Worm (Caenorhabditis elegans) whole organism, young adult: ENCODE data around the gene srd-21.
A peak's percentile ranks its signal among the peaks of the same experiment; 100 is the strongest.

ENCODE experiments used
- B0336.3 ChIP-seq: fragments of 200-800 bp; sonication (Bioruptor generic); IDR thresholded peaks from 2 replicates; pipeline ENCODE4 v1.3.6; 2022; ENCODE audit warnings: missing genetic modification characterization, missing compliant biosample characterization
- F10E7.11 ChIP-seq: sonication (generic microtip); optimal IDR thresholded peaks from 2 replicates; lab custom pipeline; 2017; ENCODE audit warnings: mild to moderate bottlenecking, missing genetic modification characterization, moderate library complexity, missing compliant biosample characterization
- K11D2.4 ChIP-seq: fragments of 200-800 bp; sonication (Bioruptor generic); IDR thresholded peaks from 2 replicates; pipeline ENCODE4 v1.3.6; 2022; ENCODE audit warnings: missing genetic modification reagents, missing genetic modification characterization, missing compliant biosample characterization
- Y53G8AR.9 ChIP-seq: fragments of 200-800 bp; sonication (Bioruptor generic); conservative IDR thresholded peaks from 2 replicates; pipeline ENCODE4 v1.3.6; 2022; ENCODE audit warnings: missing genetic modification reagents, missing genetic modification characterization, missing compliant biosample characterization
- Y56A3A.18 ChIP-seq: fragments of 200-800 bp; sonication (Bioruptor generic); IDR thresholded peaks from 2 replicates; pipeline ENCODE4 v1.3.6; 2022; ENCODE audit warnings: missing genetic modification reagents, missing genetic modification characterization, missing compliant biosample characterization
- Y67H2A.10 ChIP-seq: fragments of 200-800 bp; sonication (Bioruptor generic); conservative IDR thresholded peaks from 2 replicates; pipeline ENCODE4 v1.3.6; 2022; ENCODE audit warnings: missing genetic modification reagents, missing genetic modification characterization, missing compliant biosample characterization
- Y95B8A.8 ChIP-seq: fragments of 200-800 bp; sonication (Bioruptor generic); IDR thresholded peaks from 2 replicates; pipeline ENCODE4 v1.3.6; 2022; ENCODE audit warnings: missing genetic modification reagents, missing genetic modification characterization, missing compliant biosample characterization
- ZK185.1 ChIP-seq: sonication (generic microtip); optimal IDR thresholded peaks from 2 replicates; lab custom pipeline; 2016; ENCODE audit warnings: mild to moderate bottlenecking, missing genetic modification characterization, missing compliant biosample characterization; ENCODE audit not compliant: poor library complexity, severe bottlenecking
- ama-1 ChIP-seq, 3 experiments: fragments of 150-350 bp in 1 of 3; sonication (generic microtip) in 2 of 3; optimal IDR thresholded peaks; 2 replicates each; lab custom pipeline; 2014 to 2018; ENCODE audit warnings: missing biosample characterization in 2 of 3, missing genetic modification characterization in 2 of 3, missing genetic modification reagents in 2 of 3
- aptf-3 ChIP-seq: fragments of 200-800 bp; sonication (Bioruptor generic); IDR thresholded peaks from 2 replicates; pipeline ENCODE4 v1.3.6; 2022; ENCODE audit warnings: missing genetic modification characterization, missing compliant biosample characterization
- attf-3 ChIP-seq: fragments of 200-800 bp; sonication (Bioruptor generic); conservative IDR thresholded peaks from 2 replicates; pipeline ENCODE4 v1.3.6; 2022; ENCODE audit warnings: missing genetic modification reagents, missing genetic modification characterization, missing compliant biosample characterization
- attf-6 ChIP-seq: fragments of 200-800 bp; sonication (Bioruptor generic); IDR thresholded peaks from 2 replicates; pipeline ENCODE4 v1.3.6; 2022; ENCODE audit warnings: missing genetic modification reagents, missing genetic modification characterization, missing compliant biosample characterization
- cebp-1 ChIP-seq, 2 experiments: fragments of 200-800 bp in 1 of 2; sonication (Bioruptor generic) in 1 of 2; sonication (generic microtip) in 1 of 2; IDR thresholded peaks in 1 of 2; optimal IDR thresholded peaks in 1 of 2; 2 replicates each; pipeline versions ENCODE4 v1.3.6 to Lab custom; 2017 to 2022; ENCODE audit warnings: missing compliant biosample characterization in 2 of 2, missing genetic modification characterization in 2 of 2, mild to moderate bottlenecking in 1 of 2, missing genetic modification reagents in 1 of 2, moderate library complexity in 1 of 2
- cebp-2 ChIP-seq: fragments of 200-800 bp; sonication (Bioruptor generic); IDR thresholded peaks from 2 replicates; pipeline ENCODE4 v1.3.6; 2022; ENCODE audit warnings: missing genetic modification characterization, missing compliant biosample characterization
- ceh-58 ChIP-seq: fragments of 200-800 bp; sonication (Bioruptor generic); IDR thresholded peaks from 2 replicates; pipeline ENCODE4 v1.3.6; 2022; ENCODE audit warnings: missing genetic modification characterization, missing compliant biosample characterization
- efl-1 ChIP-seq: fragments of 150-350 bp; optimal IDR thresholded peaks from 2 replicates; lab custom pipeline; 2014; ENCODE audit warnings: missing biosample characterization, missing genetic modification reagents, missing genetic modification characterization
- egrh-3 ChIP-seq: fragments of 200-800 bp; sonication (Bioruptor generic); IDR thresholded peaks from 2 replicates; pipeline ENCODE4 v1.3.6; 2022; ENCODE audit warnings: missing genetic modification reagents, missing genetic modification characterization, missing compliant biosample characterization
- ekl-4 ChIP-seq: fragments of 200-800 bp; sonication (Bioruptor generic); IDR thresholded peaks from 2 replicates; pipeline ENCODE4 v1.3.6; 2022; ENCODE audit warnings: missing genetic modification reagents, missing genetic modification characterization, missing compliant biosample characterization
- fkh-3 ChIP-seq: sonication (generic microtip); optimal IDR thresholded peaks from 2 replicates; lab custom pipeline; 2016; ENCODE audit warnings: mild to moderate bottlenecking, missing genetic modification characterization, missing compliant biosample characterization
- gei-17 ChIP-seq: fragments of 200-800 bp; sonication (Bioruptor generic); optimal IDR thresholded peaks from 2 replicates; lab custom pipeline; 2018; ENCODE audit warnings: mild to moderate bottlenecking, missing genetic modification characterization, missing compliant biosample characterization
- hlh-12 ChIP-seq: sonication (generic microtip); optimal IDR thresholded peaks from 2 replicates; lab custom pipeline; 2016; ENCODE audit warnings: missing genetic modification characterization, missing compliant biosample characterization
- hmg-20 ChIP-seq: fragments of 200-800 bp; sonication (Bioruptor generic); IDR thresholded peaks from 2 replicates; pipeline ENCODE4 v1.3.6; 2022; ENCODE audit warnings: missing genetic modification reagents, missing genetic modification characterization, missing compliant biosample characterization
- let-526 ChIP-seq: fragments of 200-800 bp; sonication (Bioruptor generic); IDR thresholded peaks from 2 replicates; pipeline ENCODE4 v1.3.6; 2022; ENCODE audit warnings: missing genetic modification reagents, missing genetic modification characterization, missing compliant biosample characterization
- let-607 ChIP-seq, 2 experiments: fragments of 200-800 bp in 1 of 2; sonication (Bioruptor generic) in 1 of 2; sonication (generic microtip) in 1 of 2; optimal IDR thresholded peaks; 2 replicates each; lab custom pipeline; 2016 to 2018; ENCODE audit warnings: mild to moderate bottlenecking in 2 of 2, missing compliant biosample characterization in 2 of 2, missing genetic modification characterization in 2 of 2, moderate library complexity in 2 of 2, missing genotype in 1 of 2
- madf-6 ChIP-seq: fragments of 200-800 bp; sonication (Bioruptor generic); IDR thresholded peaks from 2 replicates; pipeline ENCODE4 v1.3.6; 2022; ENCODE audit warnings: missing genetic modification reagents, missing genetic modification characterization, missing compliant biosample characterization
- madf-8 ChIP-seq: fragments of 200-800 bp; sonication (Bioruptor generic); conservative IDR thresholded peaks from 2 replicates; pipeline ENCODE4 v1.3.6; 2022; ENCODE audit warnings: missing genetic modification reagents, missing genetic modification characterization, missing compliant biosample characterization
- mcd-1 ChIP-seq: fragments of 200-800 bp; sonication (Bioruptor generic); IDR thresholded peaks from 2 replicates; pipeline ENCODE4 v1.3.6; 2022; ENCODE audit warnings: missing genetic modification reagents, missing genetic modification characterization, missing compliant biosample characterization
- nhr-80 ChIP-seq: sonication (generic microtip); optimal IDR thresholded peaks from 2 replicates; lab custom pipeline; 2016; ENCODE audit warnings: missing genetic modification characterization, missing compliant biosample characterization
- pbrm-1 ChIP-seq: fragments of 200-800 bp; sonication (Bioruptor generic); IDR thresholded peaks from 2 replicates; pipeline ENCODE4 v1.3.6; 2022; ENCODE audit warnings: missing genetic modification reagents, missing genetic modification characterization, missing compliant biosample characterization
- repo-1 ChIP-seq: sonication (generic microtip); optimal IDR thresholded peaks from 2 replicates; lab custom pipeline; 2017; ENCODE audit warnings: mild to moderate bottlenecking, missing genetic modification characterization, missing compliant biosample characterization
- unc-130 ChIP-seq: sonication (generic microtip); optimal IDR thresholded peaks from 2 replicates; lab custom pipeline; 2016; ENCODE audit warnings: missing genetic modification reagents, missing genetic modification characterization, missing compliant biosample characterization
- unc-62 ChIP-seq: fragments of 150-350 bp; optimal IDR thresholded peaks from 2 replicates; lab custom pipeline; 2014; ENCODE audit warnings: missing biosample characterization, missing genetic modification reagents, missing genetic modification characterization
- zfh-2 ChIP-seq: fragments of 200-800 bp; sonication (Bioruptor generic); conservative IDR thresholded peaks from 2 replicates; pipeline ENCODE4 v1.3.6; 2022; ENCODE audit warnings: missing genetic modification reagents, missing genetic modification characterization, missing compliant biosample characterization
- ztf-3 ChIP-seq: fragments of 200-800 bp; sonication (Bioruptor generic); optimal IDR thresholded peaks from 2 replicates; lab custom pipeline; 2018; ENCODE audit warnings: mild to moderate bottlenecking, missing genetic modification characterization, missing compliant biosample characterization

The srd-21 gene

DNA sequence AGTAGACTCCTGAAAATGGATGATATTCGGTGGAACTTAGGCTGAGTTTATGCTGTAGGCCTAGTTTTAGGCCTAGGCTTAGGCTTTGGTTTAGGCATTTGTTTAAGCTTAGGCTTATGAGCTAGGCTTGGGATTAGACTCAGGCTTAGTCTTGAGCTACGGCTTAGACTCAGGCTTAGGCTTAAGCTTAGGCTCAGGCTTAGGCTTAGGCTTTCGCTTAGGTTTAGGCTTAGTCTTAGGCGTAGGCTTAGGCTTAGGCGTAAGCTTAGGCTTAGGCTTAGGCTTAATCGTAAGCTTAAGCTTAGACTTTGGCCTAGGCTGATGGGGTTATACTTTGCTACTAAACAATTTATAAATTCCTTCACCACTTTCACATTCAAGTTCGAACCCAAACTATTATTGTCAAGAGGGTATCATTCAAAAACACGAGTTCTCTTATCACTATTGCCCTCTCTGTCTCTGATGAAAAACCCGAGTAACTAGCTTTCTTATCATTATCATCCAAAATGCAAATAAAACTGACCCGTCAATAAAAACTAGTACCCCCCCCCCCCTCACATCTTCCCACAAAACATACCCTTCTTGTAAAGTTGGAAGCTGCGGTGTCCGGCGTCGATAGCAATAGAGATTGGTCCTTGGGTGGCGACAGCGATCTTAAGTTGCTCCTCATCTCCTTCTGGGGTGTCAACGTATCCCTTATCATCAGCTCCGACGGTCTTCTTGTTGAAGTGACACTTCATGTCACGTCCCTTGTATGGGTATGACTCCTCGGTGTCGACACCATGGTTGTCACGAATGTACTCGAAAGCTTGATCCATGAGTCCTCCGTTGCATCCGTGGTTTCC, 36.5 kb upstream of the srd-21 start (continued):
- TF ChIP-seq fkh-3 (tag; lab: Kevin White, UChicago) (no peak), mcd-1 (GFP tag; lab: Robert Waterston, UW) (no peak), unc-62 (GFP tag; lab: Kevin White, UChicago) (peak; percentile 71), efl-1 (GFP tag; lab: Kevin White, UChicago) (no peak), nhr-80 (peak; percentile 0), pbrm-1 (GFP tag; lab: Robert Waterston, UW) (0 out of 2 replicates have a peak, but pooled peaks have one; percentile 8), F10E7.11 (tag; lab: Kevin White, UChicago) (no peak), hmg-20 (GFP tag; lab: Robert Waterston, UW) (0 out of 2 replicates have a peak, but pooled peaks have one; percentile 12), madf-8 (no peak), attf-3 (no peak), ztf-3 (GFP tag; lab: Kevin White, UChicago) (peak; percentile 14), ZK185.1 (tag; lab: Kevin White, UChicago) (peak; percentile 34), let-526 (GFP tag; lab: Robert Waterston, UW) (no peak; the same call in 1 of the 2 replicates), gei-17 (peak; percentile 10), Y67H2A.10 (GFP tag; lab: Robert Waterston, UW) (no peak), aptf-3 (no peak), cebp-1 (GFP tag; IDR thresholded peaks at IDR 0.05; lab: Robert Waterston, UW) (no peak), cebp-1 (tag; optimal IDR thresholded peaks at IDR 0.05; lab: Kevin White, UChicago) (peak; percentile 13), madf-6 (GFP tag; lab: Robert Waterston, UW) (peak; percentile 20; the same call in 1 of the 2 replicates), Y56A3A.18 (GFP tag; lab: Robert Waterston, UW) (peak; percentile 40), let-607 (tag; optimal IDR thresholded peaks at IDR 0.05; lab: Kevin White, UChicago) (no peak)

DNA sequence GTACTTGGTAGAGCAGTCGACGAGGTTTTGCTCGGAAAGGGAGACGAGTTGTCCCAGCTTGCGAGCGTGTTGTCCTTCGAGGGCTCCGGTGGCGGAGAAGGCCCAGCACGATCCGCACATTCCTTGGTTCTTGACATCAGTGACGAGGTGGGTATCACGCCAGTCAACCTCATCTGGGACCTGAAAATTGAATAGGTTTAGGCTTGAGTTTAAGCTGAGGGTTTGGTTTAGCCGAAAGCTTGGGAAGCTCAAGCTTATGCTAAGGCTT, 36.0 kb upstream of the srd-21 start:
- TF ChIP-seq madf-8 (no peak), ceh-58 (GFP tag; lab: Robert Waterston, UW) (no peak), hmg-20 (GFP tag; lab: Robert Waterston, UW) (no peak), repo-1 (tag; lab: Kevin White, UChicago) (peak; percentile 38), cebp-2 (GFP tag; lab: Robert Waterston, UW) (peak; percentile 31; the same call in 1 of the 2 replicates), zfh-2 (GFP tag; lab: Robert Waterston, UW) (peak; percentile 85), Y95B8A.8 (peak; percentile 44), attf-6 (peak; percentile 27; the same call in 1 of the 2 replicates), Y53G8AR.9 (GFP tag; lab: Robert Waterston, UW) (0 out of 2 replicates have a peak, but pooled peaks have one; percentile 45), unc-130 (GFP tag; lab: Kevin White, UChicago) (no peak), ekl-4 (GFP tag; lab: Robert Waterston, UW) (0 out of 2 replicates have a peak, but pooled peaks have one; percentile 22), hlh-12 (no peak), mcd-1 (GFP tag; lab: Robert Waterston, UW) (peak; percentile 26; the same call in 1 of the 2 replicates), B0336.3 (GFP tag; lab: Robert Waterston, UW) (0 out of 2 replicates have a peak, but pooled peaks have one; percentile 7)

DNA sequence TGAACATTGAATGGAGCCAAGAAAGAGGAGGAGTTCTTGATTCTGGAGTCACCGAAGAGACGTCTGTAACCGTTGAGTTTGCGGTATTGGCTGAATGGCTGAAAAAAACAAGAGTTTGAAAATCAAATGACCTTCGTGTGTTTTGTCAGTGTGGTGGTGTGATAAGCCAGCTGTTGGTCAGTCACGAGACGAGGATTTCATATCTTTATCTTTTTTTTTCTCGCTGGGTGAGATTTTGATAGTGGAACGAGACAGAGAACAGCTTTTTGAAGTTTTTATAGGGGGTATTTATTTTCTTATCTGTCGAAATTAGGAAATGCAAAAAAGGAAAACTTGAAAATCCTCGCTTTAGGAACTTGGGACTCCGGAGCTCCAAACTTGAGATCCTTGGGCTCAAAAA, 35.2 kb upstream of the srd-21 start:
- no peak for TF ChIP-seq ama-1 (optimal IDR thresholded peaks at IDR 0.05; lab: Kevin White, UChicago)
- TF ChIP-seq ama-1 (GFP tag; optimal IDR thresholded peaks at IDR 0.05; lab: Kevin White, UChicago), result no peak
- TF ChIP-seq nhr-80, result peak; percentile 20
- TF ChIP-seq egrh-3 (GFP tag; lab: Robert Waterston, UW), result no peak
- TF ChIP-seq K11D2.4 (GFP tag; lab: Robert Waterston, UW), result 0 out of 2 replicates have a peak, but pooled peaks have one; percentile 8
- TF ChIP-seq pbrm-1 (GFP tag; lab: Robert Waterston, UW), result peak; percentile 25; the same call in 1 of the 2 replicates
